ENCODE assay signal across 1 fruit fly cellular context in the genomic region with DNA sequence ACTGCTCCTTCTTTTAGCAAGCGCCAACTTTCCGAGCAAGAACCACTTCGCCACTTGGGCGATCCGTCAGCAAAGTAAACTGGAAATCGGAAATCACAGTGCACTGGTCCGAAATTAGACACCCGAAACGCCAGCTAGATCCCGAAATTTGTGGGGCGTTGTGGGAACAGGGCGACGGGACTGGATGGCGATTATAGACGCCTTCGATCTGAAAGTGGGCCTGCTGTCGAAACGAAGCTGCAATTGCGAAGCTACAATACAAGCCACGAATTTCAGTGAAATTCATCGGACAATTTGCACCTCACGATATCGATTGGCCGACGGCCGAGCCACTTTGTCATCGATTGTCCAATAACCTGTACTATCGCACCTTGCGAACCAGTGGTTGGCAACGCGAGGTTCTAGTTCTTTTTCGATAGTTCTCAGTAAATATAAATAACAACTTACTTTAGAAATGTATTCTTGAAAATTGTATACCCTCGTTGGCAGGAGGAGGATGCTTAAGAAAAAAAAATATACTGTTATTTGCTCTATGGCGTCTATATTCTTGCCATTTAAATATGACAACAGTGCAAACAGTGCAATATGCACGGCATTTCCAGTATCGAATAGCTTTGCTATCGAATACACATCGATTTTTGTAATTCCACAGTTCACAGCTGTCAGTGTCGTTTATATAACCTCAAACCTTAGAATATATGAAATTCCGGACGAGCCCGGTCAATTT.
TF ChIP-seq lines count a peak whose summit lies in the region.

TSS of gene hop (minus strand) at position 316 of the 727 bp plus-strand sequence.
TSS of gene Tim8 (plus strand) at position 663 of the 727 bp plus-strand sequence.

TF ChIP-seq in whole organism, embryonic, 481 proteins besides CTCF, POLR2A, EP300 and RAD21 (continued from another document):
- TF ChIP-seq Mad (GFP tag; optimal IDR thresholded peaks at IDR 0.05; lab: Kevin White, UChicago) = no peak
- TF ChIP-seq mam (GFP tag; optimal IDR thresholded peaks at IDR 0.05; lab: Kevin White, UChicago) = no peak
- peak; percentile 58 for TF ChIP-seq CG4617 (GFP tag; optimal IDR thresholded peaks at IDR 0.05; lab: Kevin White, UChicago; ENCODE audit: borderline replicate concordance)
- peak; percentile 74 for TF ChIP-seq CG2116 (GFP tag; optimal IDR thresholded peaks at IDR 0.05; lab: Kevin White, UChicago)
